Worm (Caenorhabditis elegans) whole organism, L3 larva: ENCODE measurements around the gene sftb-6.

Source experiments
- ama-1 ChIP-seq: fragments of 150-350 bp; optimal IDR thresholded peaks from 2 replicates; lab custom pipeline; 2018
- egl-27 ChIP-seq: sonication (generic microtip); optimal IDR thresholded peaks from 4 replicates; lab custom pipeline; 2017; ENCODE audit warnings: missing biosample characterization, missing genetic modification reagents, missing genetic modification characterization
- elt-2 ChIP-seq: sonication (generic microtip); optimal IDR thresholded peaks from 2 replicates; lab custom pipeline; 2016; ENCODE audit warnings: missing genetic modification reagents, mild to moderate bottlenecking, missing genetic modification characterization, missing compliant biosample characterization
- fkh-10 ChIP-seq: sonication (generic microtip); optimal IDR thresholded peaks from 2 replicates; lab custom pipeline; 2017; ENCODE audit warnings: missing biosample characterization, missing genetic modification reagents, missing genetic modification characterization
- fos-1 ChIP-seq: fragments of 150-350 bp; optimal IDR thresholded peaks from 2 replicates; lab custom pipeline; 2014; ENCODE audit warnings: missing biosample characterization, missing genetic modification characterization
- lin-15B ChIP-seq: fragments of 150-350 bp; optimal IDR thresholded peaks from 2 replicates; lab custom pipeline; 2014; ENCODE audit warnings: missing biosample characterization, missing genetic modification characterization
- mdl-1 ChIP-seq: fragments of 150-350 bp; optimal IDR thresholded peaks from 2 replicates; lab custom pipeline; 2014; ENCODE audit warnings: missing biosample characterization, missing genetic modification characterization
- nfya-1 ChIP-seq: sonication (generic microtip); optimal IDR thresholded peaks from 2 replicates; lab custom pipeline; 2017; ENCODE audit warnings: missing genetic modification characterization, mild to moderate bottlenecking, missing compliant biosample characterization, antibody characterized with exemption, moderate library complexity; ENCODE audit not compliant: insufficient read depth
- nhr-12 ChIP-seq: fragments of 150-350 bp; optimal IDR thresholded peaks from 2 replicates; lab custom pipeline; 2014; ENCODE audit warnings: missing biosample characterization, missing genetic modification characterization
- pha-4 ChIP-seq: fragments of 150-350 bp; optimal IDR thresholded peaks from 2 replicates; lab custom pipeline; 2014; ENCODE audit warnings: missing biosample characterization, missing genetic modification reagents, missing genetic modification characterization
- sea-2 ChIP-seq: fragments of 150-350 bp; sonication (generic microtip); optimal IDR thresholded peaks from 4 replicates; lab custom pipeline; 2014; ENCODE audit warnings: missing biosample characterization, missing genetic modification reagents, missing genetic modification characterization
- unc-39 ChIP-seq: sonication (generic microtip); optimal IDR thresholded peaks from 4 replicates; lab custom pipeline; 2017; ENCODE audit warnings: missing biosample characterization, missing genetic modification characterization
- unc-62 ChIP-seq: fragments of 150-350 bp; sonication (generic microtip); optimal IDR thresholded peaks from 4 replicates; lab custom pipeline; 2014; ENCODE audit warnings: missing biosample characterization, missing genetic modification reagents, missing genetic modification characterization
- zag-1 ChIP-seq: fragments of 150-350 bp; optimal IDR thresholded peaks from 2 replicates; lab custom pipeline; 2014; ENCODE audit warnings: missing biosample characterization, missing genetic modification characterization

DNA sequence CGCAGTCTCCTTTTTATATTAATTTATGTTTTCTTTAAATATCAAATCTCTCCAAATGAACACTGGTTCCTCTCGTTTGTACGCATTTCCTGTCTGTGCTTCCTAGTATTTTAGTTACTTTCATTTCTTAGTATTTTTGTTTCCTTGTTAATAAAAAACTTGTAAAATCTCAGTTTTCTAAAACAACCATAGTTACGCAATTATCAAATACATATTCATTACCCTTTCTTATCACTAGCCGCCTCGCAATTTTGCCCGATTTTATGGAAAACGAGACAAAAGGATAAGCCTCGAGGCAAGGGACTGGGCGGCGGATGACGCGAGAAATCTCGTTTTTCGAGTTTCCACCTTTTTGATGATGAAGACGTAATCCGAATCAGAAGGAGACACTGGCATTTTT is 13.1 kb downstream of the sftb-6 start, which contains the start of gene C50D2.1:
- TF ChIP-seq unc-62 (GFP tag; lab: Kevin White, UChicago) = no peak
- no peak for TF ChIP-seq unc-39 (tag; lab: Kevin White, UChicago)
- TF ChIP-seq mdl-1 = no peak
- no peak for TF ChIP-seq fos-1
- TF ChIP-seq pha-4 (tag; lab: Kevin White, UChicago) = no peak
- TF ChIP-seq lin-15B = no peak
- no peak for TF ChIP-seq zag-1 (tag; lab: Kevin White, UChicago)
- TF ChIP-seq nfya-1 (tag; lab: Kevin White, UChicago) = no peak
- TF ChIP-seq egl-27 (tag; lab: Kevin White, UChicago) = no peak
- no peak for TF ChIP-seq sea-2
- TF ChIP-seq ama-1 (lab: Kevin White, UChicago) = no peak
- no peak for TF ChIP-seq nhr-12 (tag; lab: Kevin White, UChicago)
- no peak for TF ChIP-seq fkh-10
- TF ChIP-seq elt-2 = no peak
